Fruit fly (Drosophila melanogaster) whole organism, wandering third instar larva: ENCODE results near the gene mus101.
A peak's percentile ranks its signal among the peaks of the same experiment; 100 is the strongest.

Experiments used
- Abd-B ChIP-seq: fragments of >200 bp; optimal IDR thresholded peaks from 2 replicates; lab custom pipeline; 2017; ENCODE audit warnings: missing biosample characterization, missing genetic modification characterization
- CG32264 ChIP-seq: fragments of 200-800 bp; sonication (Bioruptor generic); optimal IDR thresholded peaks from 2 replicates; lab custom pipeline; 2016; ENCODE audit warnings: missing biosample characterization, missing genetic modification characterization
- CG9705 ChIP-seq: fragments of 200-800 bp; sonication (Bioruptor generic); optimal IDR thresholded peaks from 2 replicates; lab custom pipeline; 2018; ENCODE audit warnings: missing biosample characterization, mild to moderate bottlenecking, missing genetic modification characterization
- CrebA ChIP-seq: fragments of 200-800 bp; sonication (Bioruptor generic); optimal IDR thresholded peaks from 2 replicates; lab custom pipeline; 2016; ENCODE audit warnings: missing biosample characterization, mild to moderate bottlenecking, missing genetic modification characterization, borderline replicate concordance
- Dfd ChIP-seq: fragments of >200 bp; optimal IDR thresholded peaks from 2 replicates; lab custom pipeline; 2017; ENCODE audit warnings: missing biosample characterization, missing genetic modification characterization
- Dif ChIP-seq: fragments of 200-275, 200-300 bp; sonication (Bioruptor generic); optimal IDR thresholded peaks from 2 replicates; lab custom pipeline; 2018; ENCODE audit warnings: missing biosample characterization, missing genetic modification characterization; ENCODE audit not compliant: partially characterized antibody
- GATAd ChIP-seq: sonication (Bioruptor generic); optimal IDR thresholded peaks from 2 replicates; lab custom pipeline; 2016; ENCODE audit warnings: missing biosample characterization, missing genetic modification characterization
- HLH106 ChIP-seq: fragments of 200-800 bp; optimal IDR thresholded peaks from 3 replicates; lab custom pipeline; 2019; ENCODE audit warnings: missing biosample characterization, mild to moderate bottlenecking, missing genetic modification characterization, moderate library complexity
- Hnf4 ChIP-seq: fragments of 200-800 bp; sonication (Bioruptor generic); optimal IDR thresholded peaks from 2 replicates; lab custom pipeline; 2016; ENCODE audit warnings: missing biosample characterization, mild to moderate bottlenecking, missing genetic modification characterization
- Hr78 ChIP-seq: fragments of >200 bp; optimal IDR thresholded peaks from 2 replicates; lab custom pipeline; 2017; ENCODE audit warnings: missing biosample characterization, missing genetic modification characterization
- Hr83 ChIP-seq: fragments of 200-300 bp; sonication (Bioruptor generic); optimal IDR thresholded peaks from 2 replicates; lab custom pipeline; 2016; ENCODE audit warnings: missing biosample characterization, mild to moderate bottlenecking, missing genetic modification characterization, moderate library complexity; ENCODE audit not compliant: poor library complexity, severe bottlenecking
- Jra ChIP-seq: sonication (Bioruptor generic); optimal IDR thresholded peaks from 2 replicates; lab custom pipeline; 2016; ENCODE audit warnings: missing biosample characterization, missing genetic modification characterization
- Mio ChIP-seq: sonication (Bioruptor generic); optimal IDR thresholded peaks from 2 replicates; lab custom pipeline; 2016; ENCODE audit warnings: missing biosample characterization, missing genetic modification characterization
- N ChIP-seq: fragments of >200 bp; optimal IDR thresholded peaks from 2 replicates; lab custom pipeline; 2018; ENCODE audit warnings: missing biosample characterization, missing external identifiers, missing genetic modification characterization
- OdsH ChIP-seq: fragments of 200-800 bp; sonication (Bioruptor generic); optimal IDR thresholded peaks from 2 replicates; lab custom pipeline; 2016; ENCODE audit warnings: missing biosample characterization, mild to moderate bottlenecking, missing genetic modification characterization
- Rel ChIP-seq, 2 experiments: fragments of 200-800 bp; sonication (Bioruptor generic) in 1 of 2; optimal IDR thresholded peaks; 2 replicates in 1 of 2; 3 replicates in 1 of 2; lab custom pipeline; 2016 to 2019; ENCODE audit warnings: mild to moderate bottlenecking in 2 of 2, missing biosample characterization in 2 of 2, missing genetic modification characterization in 2 of 2, moderate library complexity in 1 of 2
- Sp1 ChIP-seq: fragments of 200-800 bp; sonication (Bioruptor generic); optimal IDR thresholded peaks from 3 replicates; lab custom pipeline; 2019; ENCODE audit warnings: missing biosample characterization, mild to moderate bottlenecking, missing genetic modification characterization, moderate library complexity
- Vsx2 ChIP-seq: fragments of 200-300, 225-300 bp; sonication (Bioruptor generic); optimal IDR thresholded peaks from 2 replicates; lab custom pipeline; 2018; ENCODE audit warnings: missing biosample characterization, missing genetic modification characterization; ENCODE audit not compliant: partially characterized antibody
- br ChIP-seq: fragments of 200-800 bp; sonication (Bioruptor generic); optimal IDR thresholded peaks from 2 replicates; lab custom pipeline; 2016; ENCODE audit warnings: missing biosample characterization, missing genetic modification characterization
- brk ChIP-seq: fragments of 200-800 bp; sonication (Bioruptor generic); optimal IDR thresholded peaks from 2 replicates; lab custom pipeline; 2016; ENCODE audit warnings: missing biosample characterization, mild to moderate bottlenecking, missing genetic modification characterization
- dl ChIP-seq, 2 experiments: fragments of 175-275, 200-275 bp in 1 of 2; fragments of 200-275 bp in 1 of 2; sonication (Bioruptor generic); optimal IDR thresholded peaks; lab custom pipeline; 2018; ENCODE audit warnings: mild to moderate bottlenecking in 2 of 2, missing biosample characterization in 2 of 2, missing genetic modification characterization in 2 of 2, moderate library complexity in 2 of 2; ENCODE audit not compliant: partially characterized antibody in 2 of 2, insufficient read depth in 1 of 2
- dmrt93B ChIP-seq: fragments of 200-800 bp; sonication (Bioruptor generic); optimal IDR thresholded peaks from 2 replicates; lab custom pipeline; 2018; ENCODE audit warnings: missing biosample characterization, mild to moderate bottlenecking, missing genetic modification characterization
- dsf ChIP-seq: sonication (Bioruptor generic); optimal IDR thresholded peaks from 2 replicates; lab custom pipeline; 2016; ENCODE audit warnings: missing biosample characterization, missing genetic modification characterization, borderline replicate concordance
- ey ChIP-seq: fragments of 200-800 bp; sonication (Bioruptor generic); optimal IDR thresholded peaks from 2 replicates; lab custom pipeline; 2016; ENCODE audit warnings: missing biosample characterization, missing genetic modification characterization
- foxo ChIP-seq, 2 experiments: fragments of 200-800 bp; sonication (Bioruptor generic); optimal IDR thresholded peaks; 2 replicates in 1 of 2; 3 replicates in 1 of 2; lab custom pipeline; 2016 to 2017; ENCODE audit warnings: missing biosample characterization in 2 of 2, missing genetic modification characterization in 2 of 2
- fru ChIP-seq: fragments of 200-800 bp; sonication (Bioruptor generic); optimal IDR thresholded peaks from 3 replicates; lab custom pipeline; 2016; ENCODE audit warnings: missing biosample characterization, mild to moderate bottlenecking, missing genetic modification characterization
- h ChIP-seq: fragments of 200-800 bp; sonication (Bioruptor generic); optimal IDR thresholded peaks from 3 replicates; lab custom pipeline; 2016; ENCODE audit warnings: missing biosample characterization, mild to moderate bottlenecking, missing genetic modification characterization
- jim ChIP-seq: fragments of 175-275, 200-325 bp; sonication (Bioruptor generic); optimal IDR thresholded peaks from 2 replicates; lab custom pipeline; 2016; ENCODE audit warnings: missing biosample characterization, mild to moderate bottlenecking, missing genetic modification characterization
- lola ChIP-seq: fragments of >200 bp; optimal IDR thresholded peaks from 2 replicates; lab custom pipeline; 2017; ENCODE audit warnings: missing biosample characterization, missing genetic modification characterization
- pan ChIP-seq: fragments of >200 bp; optimal IDR thresholded peaks from 2 replicates; lab custom pipeline; 2017
- psq ChIP-seq: fragments of 200-800 bp; sonication (Bioruptor generic); optimal IDR thresholded peaks from 3 replicates; lab custom pipeline; 2017; ENCODE audit warnings: missing biosample characterization, mild to moderate bottlenecking, missing genetic modification characterization, moderate library complexity
- rgr ChIP-seq: fragments of 200-800 bp; sonication (Bioruptor generic); optimal IDR thresholded peaks from 3 replicates; lab custom pipeline; 2016; ENCODE audit warnings: missing biosample characterization, mild to moderate bottlenecking, missing genetic modification characterization
- sage ChIP-seq: fragments of 200-800 bp; sonication (Bioruptor generic); optimal IDR thresholded peaks from 2 replicates; lab custom pipeline; 2016; ENCODE audit warnings: missing biosample characterization, mild to moderate bottlenecking, missing genetic modification characterization
- sv ChIP-seq: fragments of 200-800 bp; sonication (Bioruptor generic); optimal IDR thresholded peaks from 3 replicates; lab custom pipeline; 2016; ENCODE audit warnings: missing biosample characterization, missing genetic modification characterization
- tai ChIP-seq: sonication (Bioruptor generic); optimal IDR thresholded peaks from 2 replicates; lab custom pipeline; 2016; ENCODE audit warnings: missing biosample characterization, missing genetic modification characterization
- usp ChIP-seq: fragments of >200 bp; optimal IDR thresholded peaks from 2 replicates; lab custom pipeline; 2017; ENCODE audit warnings: missing biosample characterization, missing genetic modification characterization
- woc ChIP-seq: sonication (Bioruptor generic); optimal IDR thresholded peaks from 2 replicates; lab custom pipeline; 2016; ENCODE audit warnings: missing biosample characterization, mild to moderate bottlenecking, missing genetic modification characterization

mus101 gene

DNA sequence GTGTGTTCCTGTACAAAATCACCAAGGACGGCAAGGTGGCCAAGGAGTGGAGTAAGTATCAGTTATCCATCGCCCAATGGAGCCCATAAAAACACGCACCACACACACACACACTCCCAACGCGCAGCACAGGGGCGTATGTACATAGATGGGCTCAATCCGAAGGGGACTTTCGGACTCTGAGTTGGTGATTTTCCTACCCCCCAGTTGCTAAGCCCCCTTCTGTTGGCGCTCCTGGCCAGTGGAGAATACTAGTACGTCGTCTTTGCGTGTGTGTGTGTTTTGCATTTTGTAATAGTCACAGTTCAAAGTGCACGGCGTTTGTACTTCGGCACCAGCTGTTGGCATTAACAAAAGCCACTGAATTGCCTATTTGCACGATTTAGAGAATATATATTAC is 18.0 kb downstream of the mus101 start:
- TF ChIP-seq Dif (no peak), rgr (GFP tag; lab: Kevin White, UChicago) (peak; percentile 80), Dfd (GFP tag; lab: Kevin White, UChicago) (no peak), dmrt93B (peak; percentile 46), Jra (GFP tag; lab: Kevin White, UChicago) (peak; percentile 2), CrebA (GFP tag; lab: Kevin White, UChicago) (no peak), br (GFP tag; lab: Kevin White, UChicago) (peak; percentile 78), foxo (GFP tag; optimal IDR thresholded peaks at IDR 0.05; lab: Kevin White, UChicago) (peak in 1 of 2 experiments; percentile 74), ey (GFP tag; lab: Kevin White, UChicago) (peak; percentile 84), usp (GFP tag; lab: Kevin White, UChicago) (no peak), jim (GFP tag; lab: Kevin White, UChicago) (peak; percentile 8), Hr83 (GFP tag; lab: Kevin White, UChicago) (peak; percentile 84), fru (GFP tag; lab: Kevin White, UChicago) (peak; percentile 47), sv (GFP tag; lab: Kevin White, UChicago) (peak; percentile 65), woc (GFP tag; lab: Kevin White, UChicago) (no peak), Rel (GFP tag; optimal IDR thresholded peaks at IDR 0.05; lab: Kevin White, UChicago) (no peak), Rel (tag; optimal IDR thresholded peaks at IDR 0.05; lab: Kevin White, UChicago) (peak; percentile 56), psq (GFP tag; lab: Kevin White, UChicago) (no peak), CG9705 (GFP tag; lab: Kevin White, UChicago) (peak; percentile 31), Sp1 (GFP tag; lab: Kevin White, UChicago) (peak; percentile 45), HLH106 (tag; lab: Kevin White, UChicago) (peak; percentile 67), tai (GFP tag; lab: Kevin White, UChicago) (no peak), dsf (GFP tag; lab: Kevin White, UChicago) (no peak), h (peak; percentile 74), OdsH (GFP tag; lab: Kevin White, UChicago) (peak; percentile 75), pan (lab: Kevin White, UChicago) (no peak), Hnf4 (GFP tag; lab: Kevin White, UChicago) (peak; percentile 90), lola (GFP tag; lab: Kevin White, UChicago) (no peak), dl (GFP tag; optimal IDR thresholded peaks at IDR 0.05; lab: Kevin White, UChicago; ENCODE audit: insufficient read depth in 1 of 2, partially characterized antibody in 2 of 2) (no peak)
- TF ChIP-seq, all 38 proteins: peak for 17

DNA sequence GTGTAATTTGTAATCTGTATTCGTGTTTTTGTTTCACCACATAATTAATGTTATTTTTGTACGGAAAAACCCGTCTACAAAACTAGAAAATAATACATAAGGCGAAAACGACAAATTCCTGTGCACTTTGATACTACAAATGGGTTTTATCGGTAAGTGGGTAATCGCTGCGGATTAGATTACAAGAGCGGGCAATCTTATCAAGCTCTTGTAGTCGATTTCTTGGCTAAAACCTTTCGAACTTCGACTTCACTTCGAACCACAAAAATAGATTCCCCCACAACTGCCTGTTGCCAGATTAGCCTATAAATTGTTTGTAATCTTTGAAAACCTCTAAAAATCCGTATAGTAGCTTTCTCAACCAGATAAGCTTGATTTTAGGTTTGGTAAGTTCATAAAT is 18.9 kb downstream of the mus101 start:
- TF ChIP-seq brk (GFP tag; lab: Kevin White, UChicago) (peak; percentile 34), usp (GFP tag; lab: Kevin White, UChicago) (no peak), pan (lab: Kevin White, UChicago) (no peak)

DNA sequence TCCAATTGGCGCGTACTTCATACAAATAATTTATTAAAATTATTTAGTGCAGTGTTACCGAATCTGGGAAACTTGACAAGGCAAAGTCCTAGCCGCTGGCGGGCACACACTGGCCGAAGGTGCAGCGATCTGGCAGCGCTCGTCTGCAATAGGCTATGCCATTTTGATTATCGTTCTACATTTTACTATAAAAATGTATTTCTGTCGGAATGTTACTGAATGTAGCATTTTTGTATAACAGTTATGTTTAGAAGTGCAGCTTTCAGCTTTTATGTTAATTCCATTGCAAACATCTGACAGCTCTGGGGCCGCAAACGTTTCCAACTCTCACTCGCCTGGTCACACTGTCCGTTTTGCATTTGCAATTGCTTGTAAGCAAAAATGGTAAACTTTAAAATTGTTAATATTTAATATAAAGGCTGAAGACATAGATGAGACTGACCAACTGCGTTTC is 22.6 kb downstream of the mus101 start, which contains the start of gene Grip91:
Gene Grip91 (minus strand): TSS at position 85 of the 454 bp plus-strand sequence.
- TF ChIP-seq HLH106 (tag; lab: Kevin White, UChicago) (peak; percentile 5), foxo (GFP tag; optimal IDR thresholded peaks at IDR 0.05; lab: Kevin White, UChicago) (peak in 1 of 2 experiments; percentile 15), h (peak; percentile 14), usp (GFP tag; lab: Kevin White, UChicago) (no peak), Hr78 (GFP tag; lab: Kevin White, UChicago) (no peak), dsf (GFP tag; lab: Kevin White, UChicago) (no peak), rgr (GFP tag; lab: Kevin White, UChicago) (peak; percentile 26), Dif (no peak), ey (GFP tag; lab: Kevin White, UChicago) (no peak), Rel (GFP tag; optimal IDR thresholded peaks at IDR 0.05; lab: Kevin White, UChicago) (no peak), Rel (tag; optimal IDR thresholded peaks at IDR 0.05; lab: Kevin White, UChicago) (peak; percentile 34), Hnf4 (GFP tag; lab: Kevin White, UChicago) (no peak), fru (GFP tag; lab: Kevin White, UChicago) (peak; percentile 9), Hr83 (GFP tag; lab: Kevin White, UChicago) (no peak)

DNA sequence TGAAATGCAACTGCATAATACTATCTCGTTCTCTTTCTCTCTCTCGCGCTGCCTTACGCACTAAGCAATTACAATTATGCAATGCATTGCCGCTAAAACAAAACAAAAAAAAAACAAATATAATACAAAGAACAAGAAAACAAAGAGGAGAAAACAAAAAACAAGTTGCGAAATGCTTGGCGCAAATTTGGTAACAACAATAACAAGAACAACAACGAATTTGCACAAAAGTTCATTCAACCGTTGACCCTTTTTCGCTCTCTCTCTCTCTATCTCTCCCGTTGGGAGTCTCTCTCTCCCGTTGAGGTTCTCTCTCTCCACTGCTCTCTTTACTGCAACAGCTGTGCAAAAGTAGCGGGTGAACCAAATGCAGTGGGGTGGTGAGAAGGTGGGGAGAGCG is 25.0 kb downstream of the mus101 start:
- TF ChIP-seq Abd-B (GFP tag; lab: Kevin White, UChicago): no peak
- no peak for TF ChIP-seq sage (GFP tag; lab: Kevin White, UChicago)
- no peak for TF ChIP-seq GATAd (GFP tag; lab: Kevin White, UChicago)
- peak; percentile 91 for TF ChIP-seq Dif
- peak; percentile 60 to 89 for TF ChIP-seq dl (GFP tag; optimal IDR thresholded peaks at IDR 0.05; lab: Kevin White, UChicago; ENCODE audit: insufficient read depth in 1 of 2, partially characterized antibody in 2 of 2)
- no peak for TF ChIP-seq Jra (GFP tag; lab: Kevin White, UChicago)
- no peak for TF ChIP-seq Sp1 (GFP tag; lab: Kevin White, UChicago)
- TF ChIP-seq CrebA (GFP tag; lab: Kevin White, UChicago): no peak
- TF ChIP-seq N (GFP tag; lab: Kevin White, UChicago): no peak
- TF ChIP-seq Hr83 (GFP tag; lab: Kevin White, UChicago): peak; percentile 27
- no peak for TF ChIP-seq CG32264 (GFP tag; lab: Kevin White, UChicago)
- no peak for TF ChIP-seq OdsH (GFP tag; lab: Kevin White, UChicago)
- TF ChIP-seq CG9705 (GFP tag; lab: Kevin White, UChicago): no peak
- no peak for TF ChIP-seq Vsx2 (GFP tag; lab: Kevin White, UChicago)
- no peak for TF ChIP-seq dmrt93B
- TF ChIP-seq pan (lab: Kevin White, UChicago): no peak
- no peak for TF ChIP-seq Hr78 (GFP tag; lab: Kevin White, UChicago)
- peak; percentile 24 for TF ChIP-seq psq (GFP tag; lab: Kevin White, UChicago)
- TF ChIP-seq jim (GFP tag; lab: Kevin White, UChicago): no peak
- TF ChIP-seq Hnf4 (GFP tag; lab: Kevin White, UChicago): no peak
- TF ChIP-seq br (GFP tag; lab: Kevin White, UChicago): peak; percentile 18
- TF ChIP-seq foxo (GFP tag; optimal IDR thresholded peaks at IDR 0.05; lab: Kevin White, UChicago): no peak
- TF ChIP-seq ey (GFP tag; lab: Kevin White, UChicago): no peak
- no peak for TF ChIP-seq Mio (GFP tag; lab: Kevin White, UChicago)
- TF ChIP-seq h: no peak
- TF ChIP-seq, all 38 proteins: peak for 5
